Worm (Caenorhabditis elegans) whole organism, L1 larva: Measurements from ENCODE around the gene Y54G2A.41.
"Not testable (repeated sequence)": the region's sequence is repeated elsewhere in the genome, so short reads cannot be mapped to it uniquely, and the experiment has no call there.

Experiments used
- F16B12.6 ChIP-seq: fragments of 150-350 bp; optimal IDR thresholded peaks from 2 replicates; lab custom pipeline; 2014; ENCODE audit warnings: missing biosample characterization, missing genetic modification characterization
- Y116A8C.19 ChIP-seq: sonication (generic microtip); optimal IDR thresholded peaks from 2 replicates; lab custom pipeline; 2016; ENCODE audit warnings: missing compliant biosample characterization, missing genetic modification characterization, borderline replicate concordance
- aha-1 ChIP-seq: fragments of 150-350 bp; optimal IDR thresholded peaks from 2 replicates; lab custom pipeline; 2014; ENCODE audit warnings: missing biosample characterization, missing genetic modification characterization
- aly-2 ChIP-seq: fragments of 150-350 bp; optimal IDR thresholded peaks from 2 replicates; lab custom pipeline; 2014; ENCODE audit warnings: missing biosample characterization, missing genetic modification characterization
- blmp-1 ChIP-seq: fragments of 150-350 bp; optimal IDR thresholded peaks from 2 replicates; lab custom pipeline; 2014; ENCODE audit warnings: missing biosample characterization, missing genetic modification characterization
- ceh-8 ChIP-seq: fragments of 200-800 bp; sonication (Bioruptor generic); optimal IDR thresholded peaks from 2 replicates; lab custom pipeline; 2018; ENCODE audit warnings: mild to moderate bottlenecking, missing genetic modification characterization, moderate library complexity, missing compliant biosample characterization
- ces-1 ChIP-seq: fragments of 150-350 bp; optimal IDR thresholded peaks from 2 replicates; lab custom pipeline; 2014; ENCODE audit warnings: missing biosample characterization, missing genetic modification reagents, missing genetic modification characterization
- dpl-1 ChIP-seq, 3 experiments: fragments of 150-350 bp in 2 of 3; sonication (generic microtip) in 1 of 3; optimal IDR thresholded peaks; 2 replicates each; lab custom pipeline; 2014 to 2017; ENCODE audit warnings: missing biosample characterization in 3 of 3, missing genetic modification characterization in 3 of 3, missing genetic modification reagents in 3 of 3
- efl-1 ChIP-seq, 4 experiments: fragments of 150-350 bp; optimal IDR thresholded peaks in 3 of 4; peaks in 1 of 4; 1 replicate in 1 of 4; 2 replicates in 3 of 4; lab custom pipeline; 2014; ENCODE audit warnings: missing biosample characterization in 2 of 4, missing genetic modification characterization in 2 of 4, missing genetic modification reagents in 2 of 4
- efl-3 ChIP-seq: fragments of 200-800 bp; sonication (Bioruptor generic); optimal IDR thresholded peaks from 2 replicates; lab custom pipeline; 2018; ENCODE audit warnings: mild to moderate bottlenecking, missing genetic modification characterization, missing compliant biosample characterization
- elt-2 ChIP-seq: sonication (generic microtip); optimal IDR thresholded peaks from 2 replicates; lab custom pipeline; 2016; ENCODE audit warnings: missing genetic modification characterization, mild to moderate bottlenecking, inconsistent platforms, missing compliant biosample characterization, missing genetic modification reagents
- elt-3 ChIP-seq, 6 experiments: fragments of 150-350 bp in 1 of 6; sonication (generic microtip); optimal IDR thresholded peaks; 2 replicates each; lab custom pipeline; 2017 to 2018; ENCODE audit warnings: missing biosample characterization in 6 of 6, missing genetic modification characterization in 6 of 6, inconsistent platforms in 1 of 6
- fkh-10 ChIP-seq: sonication (generic microtip); optimal IDR thresholded peaks from 2 replicates; lab custom pipeline; 2017; ENCODE audit warnings: missing biosample characterization, missing genetic modification reagents, missing genetic modification characterization
- fkh-4 ChIP-seq: sonication (generic microtip); optimal IDR thresholded peaks from 2 replicates; lab custom pipeline; 2016; ENCODE audit warnings: missing compliant biosample characterization, missing genetic modification characterization, borderline replicate concordance
- grh-1 ChIP-seq: fragments of 200-800 bp; sonication (Bioruptor generic); IDR thresholded peaks from 2 replicates; pipeline ENCODE4 v1.3.6; 2022; ENCODE audit warnings: missing genetic modification reagents, missing genetic modification characterization, missing compliant biosample characterization
- hlh-17 ChIP-seq: fragments of 200-800 bp; sonication (Bioruptor generic); optimal IDR thresholded peaks from 2 replicates; lab custom pipeline; 2018; ENCODE audit warnings: missing genetic modification characterization, mild to moderate bottlenecking, missing compliant biosample characterization, moderate library complexity, borderline replicate concordance
- irx-1 ChIP-seq: sonication (generic microtip); optimal IDR thresholded peaks from 2 replicates; lab custom pipeline; 2016; ENCODE audit warnings: missing genetic modification characterization, missing compliant biosample characterization
- lin-13 ChIP-seq: fragments of 150-350 bp; optimal IDR thresholded peaks from 2 replicates; lab custom pipeline; 2014; ENCODE audit warnings: missing biosample characterization, missing genetic modification reagents, missing genetic modification characterization
- lin-15B ChIP-seq: fragments of 150-350 bp; sonication (generic microtip); optimal IDR thresholded peaks from 3 replicates; lab custom pipeline; 2014; ENCODE audit warnings: missing biosample characterization, missing genetic modification characterization
- lin-35 ChIP-seq, 2 experiments: fragments of 150-350 bp; optimal IDR thresholded peaks; 2 replicates each; lab custom pipeline; 2014; ENCODE audit warnings: missing biosample characterization in 2 of 2, missing genetic modification characterization in 2 of 2, missing genetic modification reagents in 2 of 2
- mab-9 ChIP-seq: fragments of 200-800 bp; sonication (Bioruptor generic); IDR thresholded peaks from 2 replicates; pipeline ENCODE4 v1.3.6; 2022; ENCODE audit warnings: missing genetic modification reagents, missing genetic modification characterization, missing compliant biosample characterization
- mef-2 ChIP-seq: fragments of 150-350 bp; optimal IDR thresholded peaks from 2 replicates; lab custom pipeline; 2014; ENCODE audit warnings: missing biosample characterization, missing genetic modification characterization
- mep-1 ChIP-seq: fragments of 150-350 bp; optimal IDR thresholded peaks from 2 replicates; lab custom pipeline; 2014; ENCODE audit warnings: missing biosample characterization, missing genetic modification characterization
- nhr-237 ChIP-seq: fragments of 150-350 bp; optimal IDR thresholded peaks from 2 replicates; lab custom pipeline; 2014; ENCODE audit warnings: missing biosample characterization, missing genetic modification characterization
- nhr-28 ChIP-seq: fragments of 150-350 bp; optimal IDR thresholded peaks from 2 replicates; lab custom pipeline; 2014; ENCODE audit warnings: missing biosample characterization, missing genetic modification characterization
- nhr-47 ChIP-seq: sonication (generic microtip); optimal IDR thresholded peaks from 2 replicates; lab custom pipeline; 2016; ENCODE audit warnings: mild to moderate bottlenecking, missing genetic modification characterization, moderate library complexity, missing compliant biosample characterization
- nhr-71 ChIP-seq: sonication (generic microtip); optimal IDR thresholded peaks from 2 replicates; lab custom pipeline; 2016; ENCODE audit warnings: mild to moderate bottlenecking, missing genetic modification characterization, moderate library complexity, missing compliant biosample characterization
- nhr-76 ChIP-seq: sonication (generic microtip); optimal IDR thresholded peaks from 2 replicates; lab custom pipeline; 2017; ENCODE audit warnings: missing biosample characterization, missing genetic modification characterization
- nhr-77 ChIP-seq: fragments of 150-350 bp; optimal IDR thresholded peaks from 2 replicates; lab custom pipeline; 2014; ENCODE audit warnings: missing biosample characterization, missing genetic modification characterization
- nhr-84 ChIP-seq: sonication (generic microtip); optimal IDR thresholded peaks from 2 replicates; lab custom pipeline; 2017; ENCODE audit warnings: missing biosample characterization, missing genetic modification characterization
- nhr-85 ChIP-seq: sonication (generic microtip); peaks from one replicate; lab custom pipeline; 2016; ENCODE audit warnings: missing genetic modification characterization, inconsistent platforms, missing compliant biosample characterization
- pag-3 ChIP-seq: sonication (generic microtip); optimal IDR thresholded peaks from 2 replicates; lab custom pipeline; 2017; ENCODE audit warnings: missing genetic modification characterization, mild to moderate bottlenecking, missing compliant biosample characterization, antibody characterized with exemption, borderline replicate concordance; ENCODE audit not compliant: insufficient read depth
- pax-3 ChIP-seq: fragments of 200-800 bp; sonication (Bioruptor generic); optimal IDR thresholded peaks from 2 replicates; lab custom pipeline; 2018; ENCODE audit warnings: mild to moderate bottlenecking, missing genetic modification characterization, moderate library complexity, missing compliant biosample characterization
- pqm-1 ChIP-seq: sonication (generic microtip); optimal IDR thresholded peaks from 3 replicates; lab custom pipeline; 2017; ENCODE audit warnings: missing biosample characterization, missing genetic modification characterization
- skn-1 ChIP-seq: fragments of 150-350 bp; optimal IDR thresholded peaks from 2 replicates; lab custom pipeline; 2014; ENCODE audit warnings: missing biosample characterization, missing genetic modification characterization
- snpc-4 ChIP-seq: fragments of 150-350 bp; optimal IDR thresholded peaks from 2 replicates; lab custom pipeline; 2014; ENCODE audit warnings: missing biosample characterization, missing genetic modification characterization
- snu-23 ChIP-seq: sonication (generic microtip); optimal IDR thresholded peaks from 2 replicates; lab custom pipeline; 2016; ENCODE audit warnings: missing genetic modification characterization, missing compliant biosample characterization
- sup-37 ChIP-seq: fragments of 200-800 bp; sonication (Bioruptor generic); optimal IDR thresholded peaks from 2 replicates; lab custom pipeline; 2018; ENCODE audit warnings: mild to moderate bottlenecking, missing genetic modification characterization, missing compliant biosample characterization
- tbx-2 ChIP-seq: sonication (generic microtip); optimal IDR thresholded peaks from 2 replicates; lab custom pipeline; 2016; ENCODE audit warnings: missing genetic modification characterization, missing compliant biosample characterization
- tlp-1 ChIP-seq: fragments of 150-350 bp; optimal IDR thresholded peaks from 2 replicates; lab custom pipeline; 2014; ENCODE audit warnings: missing biosample characterization, missing genetic modification characterization
- unc-130 ChIP-seq: fragments of 150-350 bp; optimal IDR thresholded peaks from 2 replicates; lab custom pipeline; 2017; ENCODE audit warnings: missing biosample characterization, missing genetic modification characterization, inconsistent platforms
- unc-62 ChIP-seq: fragments of 150-350 bp; optimal IDR thresholded peaks from 2 replicates; lab custom pipeline; 2014; ENCODE audit warnings: missing biosample characterization, missing genetic modification reagents, missing genetic modification characterization
- unc-86 ChIP-seq: sonication (generic microtip); optimal IDR thresholded peaks from 2 replicates; lab custom pipeline; 2016; ENCODE audit warnings: missing genetic modification characterization, missing compliant biosample characterization
- vab-15 ChIP-seq: sonication (generic microtip); optimal IDR thresholded peaks from 2 replicates; lab custom pipeline; 2017; ENCODE audit warnings: missing genotype, mild to moderate bottlenecking, missing genetic modification characterization, missing compliant biosample characterization
- ztf-11 ChIP-seq, 2 experiments: sonication (generic microtip); optimal IDR thresholded peaks; 2 replicates each; lab custom pipeline; 2016 to 2017; ENCODE audit warnings: missing genetic modification characterization in 2 of 2, missing biosample characterization in 1 of 2, missing compliant biosample characterization in 1 of 2

Gene Y54G2A.41

DNA sequence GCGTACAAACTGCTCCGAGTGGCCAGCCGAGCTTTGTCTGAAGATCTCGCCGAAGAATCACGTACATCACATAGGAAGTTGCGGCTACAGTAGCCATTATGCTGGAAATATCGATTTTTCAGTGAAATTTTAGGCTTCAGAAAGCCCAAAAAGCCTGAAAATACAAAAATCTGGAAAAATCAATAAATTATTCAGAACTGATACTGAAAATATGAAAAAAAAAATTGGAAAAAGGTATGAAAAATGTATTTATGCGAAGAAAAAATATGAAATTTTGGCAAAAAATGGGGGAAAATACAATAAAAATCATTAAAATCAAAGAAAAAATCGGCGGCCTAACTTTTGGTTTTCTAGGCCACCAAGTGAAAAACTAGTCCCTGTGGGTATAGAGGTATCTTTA is 38.7 kb upstream of the Y54G2A.41 start, which contains the start of gene Y94H6A.12:
Gene Y94H6A.12, minus strand, starts transcription at position 101 of the 400 bp plus-strand sequence.
- TF ChIP-seq nhr-85 (tag; lab: Kevin White, UChicago) (no peak), skn-1 (no peak), snpc-4 (no peak), mef-2 (no peak), vab-15 (tag; lab: Kevin White, UChicago) (no peak), nhr-84 (tag; lab: Kevin White, UChicago) (no peak), sup-37 (GFP tag; lab: Kevin White, UChicago) (no peak), efl-3 (GFP tag; lab: Kevin White, UChicago) (no peak), fkh-4 (tag; lab: Kevin White, UChicago) (no peak), ces-1 (GFP tag; lab: Kevin White, UChicago) (no peak), elt-3 (tag; optimal IDR thresholded peaks at IDR 0.05; lab: Kevin White, UChicago) (no peak)

DNA sequence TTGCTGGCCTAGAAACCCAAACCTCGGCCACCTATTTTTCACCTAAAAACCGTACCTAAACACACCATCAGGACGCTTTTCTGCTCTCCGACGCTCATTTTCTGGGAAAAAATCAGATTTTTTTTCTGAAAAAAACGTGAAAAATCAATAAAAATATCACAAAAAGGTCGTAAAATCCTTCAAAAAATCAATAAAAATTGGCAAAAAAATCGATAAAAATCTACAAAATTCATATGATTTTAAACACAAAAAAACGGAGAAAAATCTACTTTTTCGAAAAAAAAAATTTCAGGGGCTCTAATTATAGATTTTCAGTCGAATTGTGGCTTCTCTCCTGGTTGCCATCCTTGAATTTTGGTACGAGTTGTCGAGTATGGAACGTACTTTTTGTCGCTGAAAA is 35.2 kb upstream of the Y54G2A.41 start, which contains the start of gene Y94H6A.7:
Gene Y94H6A.7, minus strand, starts transcription at position 101 of the 400 bp plus-strand sequence.
- TF ChIP-seq F16B12.6 (tag; lab: Kevin White, UChicago); Y116A8C.19; nhr-237 (tag; lab: Kevin White, UChicago): not testable (repeated sequence)

DNA sequence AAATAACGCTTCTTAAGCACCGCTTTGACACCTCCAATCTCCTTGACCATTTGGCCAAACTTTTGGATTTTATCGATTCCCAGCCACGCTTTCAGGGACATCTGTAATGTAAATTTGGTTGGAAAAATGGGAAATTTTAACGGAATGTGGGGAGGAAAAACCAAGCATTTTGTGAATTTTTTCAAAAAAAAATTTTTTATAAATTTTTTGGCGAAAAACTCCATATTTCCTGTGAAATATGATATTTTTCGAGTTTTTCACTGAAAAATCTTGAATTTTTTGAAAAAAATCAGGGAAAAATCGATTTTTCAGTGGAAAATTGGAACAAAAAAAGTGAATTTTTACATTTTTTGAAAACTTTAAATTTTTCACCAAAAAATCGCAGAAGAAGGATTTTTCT is 31.9 kb upstream of the Y54G2A.41 start, which contains the start of gene ndua-12:
Gene ndua-12, minus strand, starts transcription at position 101 of the 400 bp plus-strand sequence.
- TF ChIP-seq efl-1 (optimal IDR thresholded peaks at IDR 0.05; lab: Kevin White, UChicago); efl-1 (GFP tag; optimal IDR thresholded peaks at IDR 0.05 in 1 of 2; lab: Kevin White, UChicago); tlp-1 (tag; lab: Kevin White, UChicago); nhr-77 (tag; lab: Kevin White, UChicago): not testable (repeated sequence)
- TF ChIP-seq, all 84 proteins: peak for 0; not testable (repeated sequence) for 84

DNA sequence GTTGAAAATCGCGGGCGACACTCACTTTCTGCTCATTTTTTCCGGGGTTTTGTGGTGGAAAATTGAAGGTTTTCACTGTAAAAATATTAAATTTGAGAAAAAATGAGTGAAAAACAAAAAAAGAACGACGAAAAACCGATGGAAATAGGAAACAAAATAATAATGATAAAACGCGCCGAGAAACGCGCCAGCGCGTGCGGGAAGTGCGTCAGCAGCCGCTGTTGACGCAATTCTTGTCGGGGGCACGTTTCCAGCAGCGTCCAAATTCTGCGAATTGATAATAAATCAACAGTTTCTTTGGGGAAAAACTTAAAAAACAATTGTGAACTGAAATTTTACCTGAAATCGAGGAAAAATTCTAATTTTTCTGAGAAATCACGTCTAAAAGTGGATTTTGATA is 25.9 kb upstream of the Y54G2A.41 start, which contains the start of gene ubxn-2:
Gene ubxn-2, minus strand, starts transcription at position 36 of the 400 bp plus-strand sequence.
- peak; percentile 79 to 88 for TF ChIP-seq lin-35 (GFP tag; optimal IDR thresholded peaks at IDR 0.05; lab: Kevin White, UChicago)
- TF ChIP-seq hlh-17 (GFP tag; lab: Kevin White, UChicago), result no peak
- TF ChIP-seq mab-9 (GFP tag; lab: Robert Waterston, UW), result peak; percentile 73
- peak; percentile 73 for TF ChIP-seq snpc-4
- TF ChIP-seq fkh-10 (GFP tag; lab: Kevin White, UChicago), result no peak
- peak in 1 of 2 experiments; percentile 80 for TF ChIP-seq ztf-11 (tag; optimal IDR thresholded peaks at IDR 0.05; lab: Kevin White, UChicago)
- TF ChIP-seq grh-1 (GFP tag; lab: Robert Waterston, UW), result peak; percentile 81
- peak; percentile 76 to 85 (median 85) for TF ChIP-seq dpl-1 (GFP tag; optimal IDR thresholded peaks at IDR 0.05; lab: Kevin White, UChicago)
- peak; percentile 91 for TF ChIP-seq tbx-2
- no peak for TF ChIP-seq pqm-1
- no peak for TF ChIP-seq nhr-28
- peak; percentile 91 for TF ChIP-seq nhr-85 (tag; lab: Kevin White, UChicago)
- TF ChIP-seq aly-2, result peak; percentile 70
- peak; percentile 90 for TF ChIP-seq nhr-71 (tag; lab: Kevin White, UChicago)
- TF ChIP-seq aha-1, result peak; percentile 25
- TF ChIP-seq lin-15B, result peak; percentile 76
- peak; percentile 56 for TF ChIP-seq F16B12.6 (tag; lab: Kevin White, UChicago)
- no peak for TF ChIP-seq unc-62 (GFP tag; lab: Kevin White, UChicago)
- peak; percentile 57 for TF ChIP-seq sup-37 (GFP tag; lab: Kevin White, UChicago)
- TF ChIP-seq elt-2, result peak; percentile 30
- peak; percentile 57 for TF ChIP-seq blmp-1
- peak; percentile 93 for TF ChIP-seq mep-1 (tag; lab: Kevin White, UChicago)
- no peak for TF ChIP-seq mef-2
- no peak for TF ChIP-seq nhr-84 (tag; lab: Kevin White, UChicago)
- no peak for TF ChIP-seq nhr-76 (tag; lab: Kevin White, UChicago)
- TF ChIP-seq irx-1 (tag; lab: Kevin White, UChicago), result peak; percentile 78
- peak; percentile 66 for TF ChIP-seq pax-3
- peak; percentile 92 for TF ChIP-seq snu-23 (GFP tag; lab: Kevin White, UChicago)
- peak; percentile 93 for TF ChIP-seq nhr-47 (tag; lab: Kevin White, UChicago)
- peak; percentile 78 for TF ChIP-seq lin-13 (GFP tag; lab: Kevin White, UChicago)
- TF ChIP-seq unc-86, result peak; percentile 81
- TF ChIP-seq pag-3, result no peak
- peak; percentile 70 for TF ChIP-seq ceh-8 (GFP tag; lab: Kevin White, UChicago)
- TF ChIP-seq unc-130 (tag; lab: Kevin White, UChicago), result peak; percentile 83
